Worm (Caenorhabditis elegans): ENCODE results near the gene dnc-4.
A peak's percentile ranks its signal among the peaks of the same experiment; 100 is the strongest.

DNA sequence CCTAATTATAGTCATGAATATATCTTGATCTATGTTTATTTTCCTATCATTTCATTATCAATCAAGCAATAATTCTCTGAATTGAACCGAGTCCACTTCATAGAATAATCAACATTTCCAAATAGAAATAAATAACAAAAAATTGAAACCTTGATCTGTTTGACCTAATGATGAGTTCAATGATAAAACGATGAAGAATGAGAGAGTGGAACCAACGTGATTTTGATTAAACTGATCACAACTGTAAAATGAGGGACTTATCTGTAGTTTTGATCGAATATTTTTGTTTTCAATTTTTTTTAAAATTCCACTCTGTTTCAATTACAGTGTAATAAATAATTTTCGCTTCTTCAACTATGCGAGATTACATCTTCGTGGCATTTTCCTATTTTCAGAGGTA is 23.3 kb upstream of the dnc-4 start:
- TF ChIP-seq elt-1 (tag; optimal IDR thresholded peaks at IDR 0.05) (no peak), skn-1 (tag; optimal IDR thresholded peaks at IDR 0.05) (no peak), snpc-4 (tag; optimal IDR thresholded peaks at IDR 0.05) (no peak), aly-2 (tag; optimal IDR thresholded peaks at IDR 0.05) (no peak), nhr-237 (tag; optimal IDR thresholded peaks at IDR 0.05) (no peak), ama-1 (optimal IDR thresholded peaks at IDR 0.05) (no peak), lin-39 (tag; optimal IDR thresholded peaks at IDR 0.05) (no peak), ztf-11 (tag; optimal IDR thresholded peaks at IDR 0.05) (no peak), nhr-25 (tag; optimal IDR thresholded peaks at IDR 0.05) (peak; percentile 68), zag-1 (tag; optimal IDR thresholded peaks at IDR 0.05) (no peak), sma-9 (GFP tag; optimal IDR thresholded peaks at IDR 0.05) (peak; percentile 66), sma-9 (tag; optimal IDR thresholded peaks at IDR 0.05) (no peak), sma-3 (GFP tag; optimal IDR thresholded peaks at IDR 0.05) (no peak), nhr-11 (tag; optimal IDR thresholded peaks at IDR 0.05) (no peak), egl-27 (tag; optimal IDR thresholded peaks at IDR 0.05) (no peak)
